Fruit fly (Drosophila melanogaster) whole organism, embryonic: ENCODE data around the gene fln.
A peak's percentile ranks its signal among the peaks of the same experiment; 100 is the strongest.

Experiments used
- ATbp ChIP-seq: fragments of 200-800 bp; sonication (Bioruptor generic); optimal IDR thresholded peaks from 2 replicates; lab custom pipeline; 2017; ENCODE audit warnings: missing biosample characterization, mild to moderate bottlenecking, missing genetic modification characterization, missing genetic modification reagents
- Bgb ChIP-seq: fragments of 200-800 bp; sonication (Bioruptor generic); IDR thresholded peaks from 2 replicates; pipeline ENCODE4 v1.3.6; 2022; ENCODE audit warnings: missing biosample characterization, missing genetic modification characterization; ENCODE audit not compliant: partially characterized antibody
- BtbVII ChIP-seq: fragments of 200-800 bp; sonication (Bioruptor generic); optimal IDR thresholded peaks from 3 replicates; lab custom pipeline; 2017; ENCODE audit warnings: missing biosample characterization, mild to moderate bottlenecking, missing genetic modification characterization
- CG10543 ChIP-seq: fragments of 200-800 bp; sonication (Bioruptor generic); optimal IDR thresholded peaks from 3 replicates; lab custom pipeline; 2017; ENCODE audit warnings: missing biosample characterization, mild to moderate bottlenecking, missing genetic modification characterization, moderate library complexity
- CG12104 ChIP-seq: fragments of 200-800 bp; sonication (Bioruptor generic); optimal IDR thresholded peaks from 3 replicates; lab custom pipeline; 2016; ENCODE audit warnings: missing biosample characterization, missing genetic modification characterization
- CG12155 ChIP-seq: fragments of 200-800 bp; sonication (Bioruptor generic); optimal IDR thresholded peaks from 3 replicates; lab custom pipeline; 2016; ENCODE audit warnings: missing biosample characterization, missing genetic modification characterization
- CG12299 ChIP-seq: fragments of 200-800 bp; sonication (Bioruptor generic); optimal IDR thresholded peaks from 2 replicates; lab custom pipeline; 2018; ENCODE audit warnings: missing biosample characterization, mild to moderate bottlenecking, missing genetic modification characterization
- CG15601 ChIP-seq: fragments of 200-800 bp; sonication (Bioruptor generic); optimal IDR thresholded peaks from 3 replicates; lab custom pipeline; 2019; ENCODE audit warnings: missing biosample characterization, mild to moderate bottlenecking, missing genetic modification characterization, moderate library complexity
- CG16813 ChIP-seq: fragments of 200-800 bp; sonication (Bioruptor generic); IDR thresholded peaks from 3 replicates; pipeline ENCODE4 v1.3.6; 2022; ENCODE audit warnings: missing biosample characterization, missing genetic modification characterization; ENCODE audit not compliant: partially characterized antibody
- CG18476 ChIP-seq: fragments of 200-800 bp; sonication (Bioruptor generic); optimal IDR thresholded peaks from 2 replicates; lab custom pipeline; 2016; ENCODE audit warnings: missing biosample characterization, mild to moderate bottlenecking, missing genetic modification characterization
- CG2889 ChIP-seq: fragments of 200-800 bp; sonication (Bioruptor generic); IDR thresholded peaks from 3 replicates; pipeline ENCODE4 v1.3.6; 2022; ENCODE audit warnings: missing biosample characterization, missing genetic modification characterization
- CG30431 ChIP-seq: fragments of 200-800 bp; sonication (Bioruptor generic); optimal IDR thresholded peaks from 2 replicates; lab custom pipeline; 2017; ENCODE audit warnings: missing biosample characterization, missing genetic modification characterization
- CG5180 ChIP-seq: fragments of 200-800 bp; sonication (Bioruptor generic); optimal IDR thresholded peaks from 3 replicates; lab custom pipeline; 2017; ENCODE audit warnings: missing biosample characterization, missing genetic modification characterization, mild to moderate bottlenecking, moderate library complexity, missing genetic modification reagents
- CG6765 ChIP-seq: fragments of 200-800 bp; sonication (Bioruptor generic); optimal IDR thresholded peaks from 3 replicates; lab custom pipeline; 2017; ENCODE audit warnings: missing biosample characterization, mild to moderate bottlenecking, missing genetic modification characterization
- CG6791 ChIP-seq: fragments of 200-800 bp; sonication (Bioruptor generic); IDR thresholded peaks from 3 replicates; pipeline ENCODE4 v1.3.6; 2022; ENCODE audit warnings: missing biosample characterization, missing genetic modification characterization; ENCODE audit not compliant: partially characterized antibody
- CG6813 ChIP-seq: fragments of 200-800 bp; sonication (Bioruptor generic); optimal IDR thresholded peaks from 2 replicates; lab custom pipeline; 2017; ENCODE audit warnings: missing biosample characterization, missing genetic modification characterization, mild to moderate bottlenecking, moderate library complexity, missing genetic modification reagents
- CG7556 ChIP-seq: fragments of 200-800 bp; sonication (Bioruptor generic); optimal IDR thresholded peaks from 2 replicates; lab custom pipeline; 2017; ENCODE audit warnings: missing biosample characterization, mild to moderate bottlenecking, missing genetic modification characterization
- CG8478 ChIP-seq: fragments of >200 bp; optimal IDR thresholded peaks from 2 replicates; lab custom pipeline; 2018
- D ChIP-seq, 2 experiments: fragments of 200-800 bp in 1 of 2; fragments of >200 bp in 1 of 2; sonication (Bioruptor generic) in 1 of 2; optimal IDR thresholded peaks; 2 replicates in 1 of 2; 3 replicates in 1 of 2; lab custom pipeline; 2017; ENCODE audit warnings: mild to moderate bottlenecking in 1 of 2, missing biosample characterization in 1 of 2, missing genetic modification characterization in 1 of 2, missing genetic modification reagents in 1 of 2
- Dip2 ChIP-seq: fragments of 200-800 bp; sonication (Bioruptor generic); IDR thresholded peaks from 2 replicates; pipeline ENCODE4 v1.3.6; 2022; ENCODE audit warnings: missing biosample characterization, missing genetic modification characterization
- HmgD ChIP-seq: fragments of 200-800 bp; sonication (Bioruptor generic); optimal IDR thresholded peaks from 3 replicates; lab custom pipeline; 2016; ENCODE audit warnings: missing biosample characterization, missing genetic modification characterization
- Jarid2 ChIP-seq: fragments of 200-800 bp; sonication (Bioruptor generic); optimal IDR thresholded peaks from 3 replicates; lab custom pipeline; 2017; ENCODE audit warnings: mild to moderate bottlenecking, missing biosample characterization, missing genetic modification reagents, missing genetic modification characterization
- Med ChIP-seq: fragments of 200-800 bp; sonication (Bioruptor generic); peaks from one replicate; lab custom pipeline; 2016; ENCODE audit warnings: missing biosample characterization, missing genetic modification characterization, mild to moderate bottlenecking, inconsistent platforms, moderate library complexity
- Pdp1 ChIP-seq, 2 experiments: fragments of 200-800 bp; sonication (Bioruptor generic); optimal IDR thresholded peaks; 3 replicates each; lab custom pipeline; 2016; ENCODE audit warnings: missing biosample characterization in 2 of 2, missing genetic modification characterization in 2 of 2, mild to moderate bottlenecking in 1 of 2, moderate library complexity in 1 of 2
- Sox102F ChIP-seq: fragments of 200-800 bp; sonication (Bioruptor generic); optimal IDR thresholded peaks from 2 replicates; lab custom pipeline; 2018; ENCODE audit warnings: missing biosample characterization, mild to moderate bottlenecking, missing genetic modification characterization, moderate library complexity
- Xbp1 ChIP-seq: fragments of 200-800 bp; sonication (Bioruptor generic); optimal IDR thresholded peaks from 3 replicates; lab custom pipeline; 2016; ENCODE audit warnings: missing biosample characterization, mild to moderate bottlenecking, missing genetic modification characterization
- bbx ChIP-seq: fragments of 200-800 bp; sonication (Bioruptor generic); IDR thresholded peaks from 2 replicates; pipeline ENCODE4 v1.3.6; 2022; ENCODE audit warnings: missing biosample characterization, missing genetic modification characterization; ENCODE audit not compliant: partially characterized antibody
- br ChIP-seq: fragments of >200 bp; optimal IDR thresholded peaks from 2 replicates; lab custom pipeline; 2017
- danr ChIP-seq: fragments of 200-800 bp; sonication (Bioruptor generic); IDR thresholded peaks from 2 replicates; pipeline ENCODE4 v1.3.6; 2022; ENCODE audit warnings: missing biosample characterization, missing genetic modification characterization
- disco-r ChIP-seq: fragments of 200-800 bp; sonication (Bioruptor generic); optimal IDR thresholded peaks from 2 replicates; lab custom pipeline; 2016; ENCODE audit warnings: missing biosample characterization, missing genetic modification characterization
- eve ChIP-seq, 2 experiments: fragments of >200 bp; optimal IDR thresholded peaks; 2 replicates each; lab custom pipeline; 2017; ENCODE audit warnings: missing biosample characterization in 2 of 2, missing genetic modification characterization in 2 of 2
- grau ChIP-seq: fragments of 200-800 bp; optimal IDR thresholded peaks from 3 replicates; lab custom pipeline; 2019; ENCODE audit warnings: missing biosample characterization, mild to moderate bottlenecking, missing genetic modification characterization, moderate library complexity
- gt ChIP-seq: fragments of 200-800 bp; sonication (Bioruptor generic); IDR thresholded peaks from 2 replicates; pipeline ENCODE4 v1.3.6; 2022; ENCODE audit warnings: missing biosample characterization, missing genetic modification characterization
- hkb ChIP-seq, 2 experiments: fragments of 200-800 bp in 1 of 2; fragments of >200 bp in 1 of 2; sonication (Bioruptor generic) in 1 of 2; IDR thresholded peaks in 1 of 2; optimal IDR thresholded peaks in 1 of 2; 2 replicates each; pipeline versions ENCODE4 v1.3.6 to Lab custom; 2017 to 2022; ENCODE audit warnings: missing biosample characterization in 1 of 2, missing genetic modification characterization in 1 of 2
- inv ChIP-seq: fragments of 200-800 bp; sonication (Bioruptor generic); IDR thresholded peaks from 2 replicates; pipeline ENCODE4 v1.3.6; 2022; ENCODE audit warnings: missing biosample characterization, missing genetic modification characterization; ENCODE audit not compliant: partially characterized antibody
- mirr ChIP-seq: fragments of 200-800 bp; sonication (Bioruptor generic); optimal IDR thresholded peaks from 3 replicates; lab custom pipeline; 2018; ENCODE audit warnings: missing biosample characterization, mild to moderate bottlenecking, missing genetic modification characterization
- row ChIP-seq: fragments of 200-800 bp; sonication (Bioruptor generic); IDR thresholded peaks from 3 replicates; pipeline ENCODE4 v1.3.6; 2022; ENCODE audit warnings: missing biosample characterization, missing genetic modification characterization
- ssp ChIP-seq: fragments of 200-800 bp; sonication (Bioruptor generic); IDR thresholded peaks from 2 replicates; pipeline ENCODE4 v1.3.6; 2022; ENCODE audit warnings: missing biosample characterization, missing genetic modification characterization
- tll ChIP-seq, 2 experiments: fragments of 200-800 bp in 1 of 2; fragments of >200 bp in 1 of 2; sonication (Bioruptor generic) in 1 of 2; optimal IDR thresholded peaks; 2 replicates each; lab custom pipeline; 2017 to 2019; ENCODE audit warnings: missing biosample characterization in 2 of 2, missing genetic modification characterization in 2 of 2, mild to moderate bottlenecking in 1 of 2, moderate library complexity in 1 of 2
- twi ChIP-seq: fragments of 200-800 bp; optimal IDR thresholded peaks from 2 replicates; lab custom pipeline; 2019; ENCODE audit warnings: missing biosample characterization, mild to moderate bottlenecking, missing genetic modification characterization, moderate library complexity
- unpg ChIP-seq: fragments of 200-800 bp; sonication (Bioruptor generic); optimal IDR thresholded peaks from 3 replicates; lab custom pipeline; 2018; ENCODE audit warnings: missing biosample characterization, mild to moderate bottlenecking, missing genetic modification characterization, moderate library complexity
- usp ChIP-seq: fragments of >200 bp; optimal IDR thresholded peaks from 2 replicates; lab custom pipeline; 2017; ENCODE audit warnings: missing biosample characterization, missing genetic modification characterization
- vnd ChIP-seq: fragments of 200-800 bp; sonication (Bioruptor generic); IDR thresholded peaks from 3 replicates; pipeline ENCODE4 v1.3.6; 2022; ENCODE audit warnings: missing biosample characterization, missing genetic modification characterization; ENCODE audit not compliant: partially characterized antibody
- wor ChIP-seq: fragments of 200-800 bp; sonication (Bioruptor generic); IDR thresholded peaks from 2 replicates; pipeline ENCODE4 v1.3.6; 2022; ENCODE audit warnings: missing biosample characterization, missing genetic modification characterization
- z ChIP-seq: fragments of 200-800 bp; sonication (Bioruptor generic); IDR thresholded peaks from 3 replicates; pipeline ENCODE4 v1.3.6; 2022; ENCODE audit warnings: missing biosample characterization, missing genetic modification characterization

fln gene

DNA sequence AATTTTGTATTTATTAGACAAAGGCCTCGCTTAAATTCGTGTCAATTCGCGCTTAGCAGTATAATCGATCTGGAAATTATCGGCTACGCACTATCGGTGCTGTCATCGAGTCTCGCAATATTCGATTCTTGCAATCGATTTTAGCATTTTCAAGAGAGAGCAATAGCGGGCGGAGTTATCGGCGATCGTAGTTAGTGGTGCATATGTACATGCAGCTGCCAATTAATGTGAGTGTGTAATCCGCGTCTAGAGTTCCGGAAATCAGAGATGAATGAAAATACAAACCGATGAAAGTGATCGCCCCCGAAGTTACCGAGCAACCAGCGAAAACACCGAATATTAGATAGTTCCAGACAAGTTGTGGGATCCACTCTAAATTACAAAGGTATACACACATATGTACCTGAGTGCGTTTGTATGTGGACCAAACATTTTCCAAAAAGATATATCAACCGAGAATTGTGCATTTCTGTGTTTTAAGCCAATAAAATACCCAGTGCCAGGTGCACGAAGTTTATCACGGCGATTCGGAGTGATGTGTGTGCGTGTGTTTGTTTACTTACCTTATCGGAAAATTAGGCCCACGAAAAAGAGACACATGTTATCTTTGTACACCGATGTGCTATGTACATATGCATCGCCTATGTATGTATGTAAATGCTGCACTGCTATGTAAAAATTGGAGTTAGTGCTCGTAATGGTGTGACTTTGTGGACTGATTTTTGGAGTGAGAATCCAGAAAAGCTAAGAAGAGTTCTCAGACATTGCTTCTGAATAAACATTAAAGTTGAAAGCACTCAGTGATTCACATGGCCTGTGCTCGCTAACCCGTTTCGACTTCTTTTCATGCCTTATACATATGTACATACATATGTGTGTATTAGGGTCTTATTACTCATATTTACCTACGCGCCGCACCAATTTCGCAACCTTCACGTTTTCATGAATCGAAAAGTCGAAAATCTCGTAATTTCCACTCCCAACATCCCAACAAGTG lies 15.5 kb upstream of the fln start (continued):
- TF ChIP-seq Xbp1 (GFP tag; lab: Kevin White, UChicago), result no peak
- no peak for TF ChIP-seq CG12104 (GFP tag; lab: Kevin White, UChicago)
- no peak for TF ChIP-seq wor
- TF ChIP-seq CG12155 (GFP tag; lab: Kevin White, UChicago), result no peak
- peak; percentile 82 for TF ChIP-seq twi (tag; lab: Kevin White, UChicago)
- no peak for TF ChIP-seq danr
- TF ChIP-seq tll (GFP tag; optimal IDR thresholded peaks at IDR 0.05; lab: Kevin White, UChicago), result peak in 1 of 2 experiments; percentile 72
- no peak for TF ChIP-seq usp
- no peak for TF ChIP-seq CG7556 (GFP tag; lab: Kevin White, UChicago)
- no peak for TF ChIP-seq ATbp (GFP tag; lab: Kevin White, UChicago)
- peak; percentile 81 for TF ChIP-seq inv (GFP tag; lab: Robert Waterston, UW)
- no peak for TF ChIP-seq disco-r
- peak; percentile 93 for TF ChIP-seq CG16813
- TF ChIP-seq ssp (GFP tag; lab: Robert Waterston, UW), result no peak
- no peak; the same call in 2 of the 3 replicates for TF ChIP-seq row
- TF ChIP-seq Dip2 (GFP tag; lab: Robert Waterston, UW), result no peak
- TF ChIP-seq Sox102F, result no peak
- TF ChIP-seq CG2889 (GFP tag; lab: Robert Waterston, UW), result no peak
- TF ChIP-seq grau (tag; lab: Kevin White, UChicago), result no peak
- no peak for TF ChIP-seq CG30431 (GFP tag; lab: Kevin White, UChicago)

DNA sequence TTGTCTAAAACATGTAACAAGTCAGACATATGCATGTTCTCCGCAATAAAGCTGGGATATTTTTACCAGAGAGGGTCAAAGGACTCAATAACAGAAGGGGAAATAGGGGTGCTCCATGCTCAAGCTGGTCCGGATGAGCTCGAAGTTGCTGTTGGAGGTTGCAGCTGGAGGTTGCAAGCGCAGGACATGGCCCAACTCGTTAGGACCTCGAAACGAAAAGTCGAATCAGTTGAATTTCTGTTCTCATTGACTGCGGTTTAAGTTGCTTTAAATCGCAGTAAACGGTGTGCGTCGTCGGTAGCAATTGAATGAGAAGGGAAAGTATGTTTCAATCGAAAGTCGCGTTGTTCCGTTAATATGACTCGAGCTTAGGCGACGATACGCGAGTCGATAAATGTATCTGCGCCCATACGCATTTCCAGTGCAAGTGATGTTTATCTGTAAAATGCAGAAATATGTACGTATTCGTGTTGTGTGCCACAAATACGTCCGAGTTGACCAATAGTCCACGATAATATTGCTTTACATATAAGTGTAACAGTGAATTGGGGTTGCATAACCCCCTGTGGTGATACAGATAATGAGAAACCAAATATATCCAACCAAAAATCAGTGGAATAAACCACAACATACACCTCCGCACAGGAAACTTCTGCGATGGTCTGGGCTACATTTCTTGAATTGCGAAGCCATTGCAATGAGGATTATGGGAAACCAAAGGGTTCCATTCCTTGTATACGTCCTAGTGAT lies 14.2 kb upstream of the fln start, which contains the start of gene kug:
kug (plus strand) TSS at position 269 of the 750 bp plus-strand sequence.
- TF ChIP-seq CG5180 (peak; percentile 98), Med (GFP tag; lab: Kevin White, UChicago) (peak; percentile 59), HmgD (GFP tag; lab: Kevin White, UChicago) (no peak), hkb (optimal IDR thresholded peaks at IDR 0.05; lab: Kevin White, UChicago) (no peak), hkb (GFP tag; IDR thresholded peaks at IDR 0.05; lab: Robert Waterston, UW) (0 out of 2 replicates have a peak, but pooled peaks have one; percentile 5), CG6765 (GFP tag; lab: Kevin White, UChicago) (no peak), bbx (GFP tag; lab: Robert Waterston, UW) (0 out of 2 replicates have a peak, but pooled peaks have one; percentile 31), CG6813 (GFP tag; lab: Kevin White, UChicago) (peak; percentile 6), z (GFP tag; lab: Robert Waterston, UW) (0 out of 3 replicates have a peak, but pooled peaks have one; percentile 33), Pdp1 (GFP tag; optimal IDR thresholded peaks at IDR 0.05; lab: Kevin White, UChicago) (peak in 1 of 2 experiments; percentile 46), mirr (GFP tag; lab: Kevin White, UChicago) (peak; percentile 1), br (lab: Kevin White, UChicago) (no peak), gt (GFP tag; lab: Robert Waterston, UW) (no peak), CG10543 (no peak), eve (GFP tag; optimal IDR thresholded peaks at IDR 0.05; lab: Kevin White, UChicago) (peak in 1 of 2 experiments; percentile 69), CG8478 (lab: Kevin White, UChicago) (no peak), CG15601 (peak; percentile 96), vnd (0 out of 3 replicates have a peak, but pooled peaks have one; percentile 18), unpg (no peak), CG18476 (GFP tag; lab: Kevin White, UChicago) (no peak), D (optimal IDR thresholded peaks at IDR 0.05; lab: Kevin White, UChicago) (peak; percentile 46), D (GFP tag; optimal IDR thresholded peaks at IDR 0.05; lab: Kevin White, UChicago) (no peak), CG12299 (tag; lab: Kevin White, UChicago) (no peak), BtbVII (GFP tag; lab: Kevin White, UChicago) (no peak), Bgb (GFP tag; lab: Robert Waterston, UW) (peak; percentile 19; the same call in 1 of the 2 replicates), Jarid2 (GFP tag; lab: Kevin White, UChicago) (peak; percentile 24), CG6791 (GFP tag; lab: Robert Waterston, UW) (0 out of 3 replicates have a peak, but pooled peaks have one; percentile 27)
